Fruit fly (Drosophila melanogaster): ENCODE results near the gene CG34450.

The CG34450 gene

DNA sequence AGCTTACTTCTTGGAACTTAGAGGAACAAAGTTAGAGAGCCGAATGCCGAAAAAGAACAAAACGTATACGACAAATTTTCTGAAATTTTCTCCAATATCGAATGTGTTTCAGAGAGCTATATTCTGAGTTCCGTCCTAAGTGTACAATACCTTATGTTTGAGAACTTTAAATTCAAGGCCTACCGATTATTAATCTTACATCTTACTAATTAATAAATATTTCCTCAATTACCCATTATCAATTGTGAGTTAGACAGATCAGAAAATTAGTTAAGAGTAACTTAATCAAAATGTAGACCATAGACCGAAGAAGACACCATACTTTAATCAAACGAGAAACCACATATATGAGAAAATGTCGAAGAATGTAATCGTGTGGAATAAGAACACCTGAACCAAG lies at the start of gene CG34450:
Gene CG34450 (minus strand): TSS at position 101 of the 400 bp plus-strand sequence.
- TF ChIP-seq vri (GFP tag; optimal IDR thresholded peaks at IDR 0.05) (no peak), Sox102F (GFP tag; optimal IDR thresholded peaks at IDR 0.05) (no peak), CG1621 (tag; optimal IDR thresholded peaks at IDR 0.05) (no peak), dac (GFP tag; optimal IDR thresholded peaks at IDR 0.05) (no peak), CG8632 (GFP tag; optimal IDR thresholded peaks at IDR 0.05) (no peak), CG3032 (tag; optimal IDR thresholded peaks at IDR 0.05) (no peak), Lpt (GFP tag; optimal IDR thresholded peaks at IDR 0.05) (no peak), acj6 (GFP tag; optimal IDR thresholded peaks at IDR 0.05) (no peak), salr (GFP tag; optimal IDR thresholded peaks at IDR 0.05) (no peak), CG15336 (GFP tag; IDR thresholded peaks at IDR 0.05) (no peak), eg (GFP tag; IDR thresholded peaks at IDR 0.05) (no peak), CG10669 (GFP tag; optimal IDR thresholded peaks at IDR 0.05) (no peak), svp (GFP tag) (no peak), dsx (GFP tag; optimal IDR thresholded peaks at IDR 0.05; ENCODE audit: poor library complexity, severe bottlenecking) (no peak), fd59A (GFP tag; optimal IDR thresholded peaks at IDR 0.05) (no peak)

DNA sequence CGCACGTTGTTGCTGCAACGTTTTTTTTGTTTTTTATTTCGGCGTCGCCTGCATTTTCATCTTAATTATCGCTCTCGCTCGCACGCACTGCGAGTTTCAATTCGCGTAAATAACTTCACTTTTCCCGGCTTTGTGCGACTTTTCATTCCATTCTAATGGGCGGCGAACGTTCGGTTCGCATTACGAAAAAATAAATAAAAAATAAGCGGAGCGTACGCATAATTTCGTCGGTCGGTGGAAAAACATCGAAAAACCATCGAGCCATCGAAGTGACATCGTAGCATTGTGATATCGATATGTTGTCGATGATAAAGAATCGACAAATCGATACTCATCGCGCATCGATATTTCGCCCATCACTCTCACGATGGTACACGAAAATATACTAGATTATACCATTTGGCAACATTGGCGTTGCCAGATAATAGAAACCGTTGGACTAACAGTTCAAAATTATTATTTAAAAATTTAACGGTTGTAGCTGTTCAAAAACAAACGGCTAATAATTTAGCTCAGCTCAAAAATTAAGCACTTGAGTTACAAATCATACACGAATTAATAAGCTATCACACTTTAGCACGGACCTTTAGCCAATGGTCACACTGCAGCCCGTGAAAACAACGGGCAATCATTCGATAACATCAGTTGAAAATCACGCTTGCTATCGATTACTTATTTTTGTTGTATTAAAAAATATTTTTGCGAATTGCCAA lies 25.9 kb upstream of the CG34450 start, which contains the start of the genes Zdhhc8 and BCL7-like:
Gene Zdhhc8 (minus strand): TSS at position 232 of the 713 bp plus-strand sequence.
Gene BCL7-like (plus strand): TSS at position 639 of the 713 bp plus-strand sequence.
- peak; percentile 58 for TF ChIP-seq CG9139 (GFP tag; optimal IDR thresholded peaks at IDR 0.05)
- no peak for TF ChIP-seq Blimp-1 (GFP tag; optimal IDR thresholded peaks at IDR 0.05)
- peak; percentile 38 for TF ChIP-seq dsx (GFP tag; optimal IDR thresholded peaks at IDR 0.05; ENCODE audit: poor library complexity, severe bottlenecking)
- TF ChIP-seq Sox14 (GFP tag; optimal IDR thresholded peaks at IDR 0.05): peak; percentile 2
- TF ChIP-seq CG8319 (GFP tag; optimal IDR thresholded peaks at IDR 0.05): no peak
- TF ChIP-seq CG10631 (GFP tag; optimal IDR thresholded peaks at IDR 0.05): peak; percentile 30
- peak; percentile 27 for TF ChIP-seq CG6808 (GFP tag; optimal IDR thresholded peaks at IDR 0.05)
- TF ChIP-seq CG7368 (GFP tag; optimal IDR thresholded peaks at IDR 0.05): no peak
- TF ChIP-seq CG15336 (GFP tag; IDR thresholded peaks at IDR 0.05): peak; percentile 43
- peak; percentile 56 for TF ChIP-seq CG31627 (GFP tag; optimal IDR thresholded peaks at IDR 0.05)
- peak; percentile 20; the same call in 1 of the 3 replicates for TF ChIP-seq eg (GFP tag; IDR thresholded peaks at IDR 0.05)
- no peak for TF ChIP-seq Hr4 (GFP tag; optimal IDR thresholded peaks at IDR 0.05)
- no peak for TF ChIP-seq dac (GFP tag; optimal IDR thresholded peaks at IDR 0.05)
- peak; percentile 52 for TF ChIP-seq lz (GFP tag; optimal IDR thresholded peaks at IDR 0.05)
- TF ChIP-seq esn (GFP tag; optimal IDR thresholded peaks at IDR 0.05): peak; percentile 41
- TF ChIP-seq salr (GFP tag; optimal IDR thresholded peaks at IDR 0.05): no peak
- peak; percentile 30 for TF ChIP-seq topi (GFP tag; optimal IDR thresholded peaks at IDR 0.05)
- no peak for TF ChIP-seq fkh (GFP tag; optimal IDR thresholded peaks at IDR 0.05)
- TF ChIP-seq CG3032 (tag; optimal IDR thresholded peaks at IDR 0.05): peak; percentile 11
- no peak for TF ChIP-seq Hr38 (GFP tag; optimal IDR thresholded peaks at IDR 0.05)
- peak; percentile 15 for TF ChIP-seq Smox (GFP tag; optimal IDR thresholded peaks at IDR 0.05)
- TF ChIP-seq CG6854 (GFP tag; optimal IDR thresholded peaks at IDR 0.05): peak; percentile 41
- no peak for TF ChIP-seq CG11902 (GFP tag; optimal IDR thresholded peaks at IDR 0.05)
- no peak for TF ChIP-seq net (GFP tag; optimal IDR thresholded peaks at IDR 0.05)
- TF ChIP-seq vri (GFP tag; optimal IDR thresholded peaks at IDR 0.05): no peak
- no peak for TF ChIP-seq CG8632 (GFP tag; optimal IDR thresholded peaks at IDR 0.05)
- TF ChIP-seq acj6 (GFP tag; optimal IDR thresholded peaks at IDR 0.05): no peak
- no peak for TF ChIP-seq CG6792 (GFP tag; optimal IDR thresholded peaks at IDR 0.05)
- TF ChIP-seq pdm3 (GFP tag; optimal IDR thresholded peaks at IDR 0.05): peak; percentile 10
- TF ChIP-seq Met (GFP tag; optimal IDR thresholded peaks at IDR 0.05): peak; percentile 10
- peak; percentile 8 for TF ChIP-seq Eip75B (GFP tag; optimal IDR thresholded peaks at IDR 0.05)
- peak; percentile 1 for TF ChIP-seq Sox102F (GFP tag; optimal IDR thresholded peaks at IDR 0.05)
- TF ChIP-seq cyc (GFP tag; optimal IDR thresholded peaks at IDR 0.05): peak; percentile 13
- TF ChIP-seq Ets21C (GFP tag; optimal IDR thresholded peaks at IDR 0.05): peak; percentile 12
- TF ChIP-seq Gug (GFP tag; IDR thresholded peaks at IDR 0.05): no peak
- TF ChIP-seq Eip78C (GFP tag): peak; percentile 17
- peak; percentile 1 for TF ChIP-seq achi (GFP tag; optimal IDR thresholded peaks at IDR 0.05)
- TF ChIP-seq svp (GFP tag): peak; percentile 83
- TF ChIP-seq Hr39 (GFP tag; optimal IDR thresholded peaks at IDR 0.05): peak; percentile 51
- no peak for TF ChIP-seq fd59A (GFP tag; optimal IDR thresholded peaks at IDR 0.05)
- TF ChIP-seq Ets96B (tag; optimal IDR thresholded peaks at IDR 0.05): peak; percentile 21
- TF ChIP-seq CG1621 (tag; optimal IDR thresholded peaks at IDR 0.05): no peak
- TF ChIP-seq CG34406 (GFP tag; optimal IDR thresholded peaks at IDR 0.05): no peak
- peak; percentile 52 to 76 for TF ChIP-seq ss (GFP tag; optimal IDR thresholded peaks at IDR 0.05)

All from whole organism, prepupa.